Fruit fly (Drosophila melanogaster) whole organism, embryonic: Measurements from ENCODE around the gene Nmdar2.

Source experiments
- Asciz ChIP-seq: fragments of 200-800 bp; sonication (Bioruptor generic); optimal IDR thresholded peaks from 2 replicates; lab custom pipeline; 2017; ENCODE audit warnings: missing biosample characterization, mild to moderate bottlenecking, missing genetic modification characterization, missing genetic modification reagents
- CG10431 ChIP-seq: fragments of 200-800 bp; sonication (Bioruptor generic); optimal IDR thresholded peaks from 3 replicates; lab custom pipeline; 2018; ENCODE audit warnings: missing biosample characterization, mild to moderate bottlenecking, missing genetic modification characterization
- CG11723 ChIP-seq: fragments of 200-800 bp; sonication (Bioruptor generic); optimal IDR thresholded peaks from 2 replicates; lab custom pipeline; 2017; ENCODE audit warnings: missing biosample characterization, mild to moderate bottlenecking, missing genetic modification characterization
- CG12104 ChIP-seq: fragments of 200-800 bp; sonication (Bioruptor generic); optimal IDR thresholded peaks from 3 replicates; lab custom pipeline; 2016; ENCODE audit warnings: missing biosample characterization, missing genetic modification characterization
- CG12236 ChIP-seq: fragments of 200-800 bp; sonication (Bioruptor generic); optimal IDR thresholded peaks from 2 replicates; lab custom pipeline; 2016; ENCODE audit warnings: missing biosample characterization, missing genetic modification characterization
- CG13123 ChIP-seq: fragments of 200-800 bp; sonication (Bioruptor generic); optimal IDR thresholded peaks from 2 replicates; lab custom pipeline; 2016; ENCODE audit warnings: missing biosample characterization, missing genetic modification characterization
- CG15696 ChIP-seq: fragments of 200-800 bp; sonication (Bioruptor generic); optimal IDR thresholded peaks from 2 replicates; lab custom pipeline; 2019; ENCODE audit warnings: missing biosample characterization, mild to moderate bottlenecking, missing genetic modification characterization, moderate library complexity
- CG16863 ChIP-seq: fragments of 200-800 bp; sonication (Bioruptor generic); optimal IDR thresholded peaks from 3 replicates; lab custom pipeline; 2016; ENCODE audit warnings: missing biosample characterization, missing genetic modification characterization
- CG17912 ChIP-seq: fragments of 200-800 bp; sonication (Bioruptor generic); optimal IDR thresholded peaks from 2 replicates; lab custom pipeline; 2018; ENCODE audit warnings: missing biosample characterization, mild to moderate bottlenecking, missing genetic modification characterization
- CG18599 ChIP-seq: fragments of 200-800 bp; sonication (Bioruptor generic); optimal IDR thresholded peaks from 3 replicates; lab custom pipeline; 2017; ENCODE audit warnings: missing biosample characterization, missing genetic modification characterization, mild to moderate bottlenecking, moderate library complexity, missing genetic modification reagents
- CG2199 ChIP-seq: fragments of 200-800 bp; sonication (Bioruptor generic); IDR thresholded peaks from 3 replicates; pipeline ENCODE4 v1.3.6; 2022; ENCODE audit warnings: missing biosample characterization, missing genetic modification characterization
- CG30020 ChIP-seq: fragments of 200-800 bp; optimal IDR thresholded peaks from 2 replicates; lab custom pipeline; 2019; ENCODE audit warnings: missing biosample characterization, mild to moderate bottlenecking, missing genetic modification characterization, moderate library complexity
- CG30431 ChIP-seq: fragments of 200-800 bp; sonication (Bioruptor generic); optimal IDR thresholded peaks from 2 replicates; lab custom pipeline; 2017; ENCODE audit warnings: missing biosample characterization, missing genetic modification characterization
- CG32767 ChIP-seq: fragments of 200-800 bp; sonication (Bioruptor generic); IDR thresholded peaks from 2 replicates; pipeline ENCODE4 v1.3.6; 2022; ENCODE audit warnings: missing biosample characterization, missing genetic modification characterization
- CG7271 ChIP-seq: fragments of 200-800 bp; sonication (Bioruptor generic); optimal IDR thresholded peaks from 2 replicates; lab custom pipeline; 2018; ENCODE audit warnings: missing biosample characterization, mild to moderate bottlenecking, missing genetic modification characterization, moderate library complexity
- CG7786 ChIP-seq: fragments of 200-800 bp; sonication (Bioruptor generic); optimal IDR thresholded peaks from 2 replicates; lab custom pipeline; 2016; ENCODE audit warnings: missing biosample characterization, missing genetic modification characterization
- CG8290 ChIP-seq, 3 experiments: fragments of 200-800 bp; sonication (Bioruptor generic); optimal IDR thresholded peaks; 2 replicates each; lab custom pipeline; 2016 to 2019; ENCODE audit warnings: missing biosample characterization in 3 of 3, missing genetic modification characterization in 3 of 3, mild to moderate bottlenecking in 2 of 3, moderate library complexity in 1 of 3
- CG8765 ChIP-seq: fragments of 200-800 bp; sonication (Bioruptor generic); IDR thresholded peaks from 2 replicates; pipeline ENCODE4 v1.3.6; 2022; ENCODE audit warnings: missing biosample characterization, missing genetic modification characterization
- CG9215 ChIP-seq: fragments of 200-800 bp; sonication (Bioruptor generic); IDR thresholded peaks from 2 replicates; pipeline ENCODE4 v1.3.6; 2022; ENCODE audit warnings: missing biosample characterization, missing genetic modification characterization
- CG9727 ChIP-seq: fragments of 200-800 bp; sonication (Bioruptor generic); optimal IDR thresholded peaks from 3 replicates; lab custom pipeline; 2017; ENCODE audit warnings: missing biosample characterization, mild to moderate bottlenecking, missing genetic modification characterization
- CG9932 ChIP-seq: fragments of 200-800 bp; sonication (Bioruptor generic); IDR thresholded peaks from 2 replicates; pipeline ENCODE4 v1.3.6; 2022; ENCODE audit warnings: missing biosample characterization, missing genetic modification characterization
- CHES-1-like ChIP-seq: fragments of 200-800 bp; sonication (Bioruptor generic); optimal IDR thresholded peaks from 2 replicates; lab custom pipeline; 2016; ENCODE audit warnings: missing biosample characterization, missing genetic modification characterization
- D19A ChIP-seq: fragments of 200-800 bp; optimal IDR thresholded peaks from 3 replicates; lab custom pipeline; 2019; ENCODE audit warnings: missing biosample characterization, mild to moderate bottlenecking, missing genetic modification characterization, moderate library complexity
- Dek ChIP-seq: fragments of 200-800 bp; sonication (Bioruptor generic); optimal IDR thresholded peaks from 3 replicates; lab custom pipeline; 2019; ENCODE audit warnings: missing biosample characterization, mild to moderate bottlenecking, missing genetic modification characterization, moderate library complexity
- Dref ChIP-seq: fragments of 200-800 bp; sonication (Bioruptor generic); IDR thresholded peaks from 2 replicates; pipeline ENCODE4 v1.3.6; 2022; ENCODE audit warnings: missing biosample characterization, missing genetic modification characterization
- E2f1 ChIP-seq: fragments of 200-800 bp; sonication (Bioruptor generic); IDR thresholded peaks from 2 replicates; pipeline ENCODE4 v1.3.6; 2022; ENCODE audit warnings: missing biosample characterization, missing genetic modification characterization
- GATAe ChIP-seq: fragments of 200-800 bp; sonication (Bioruptor generic); conservative IDR thresholded peaks from 2 replicates; pipeline ENCODE4 v1.3.6; 2022; ENCODE audit warnings: missing biosample characterization, missing genetic modification characterization
- Gug ChIP-seq: fragments of 200-800 bp; sonication (Bioruptor generic); IDR thresholded peaks from 4 replicates; pipeline ENCODE4 v1.3.6; 2022; ENCODE audit warnings: missing biosample characterization, missing genetic modification characterization
- HmgD ChIP-seq: fragments of 200-800 bp; sonication (Bioruptor generic); optimal IDR thresholded peaks from 3 replicates; lab custom pipeline; 2016; ENCODE audit warnings: missing biosample characterization, missing genetic modification characterization
- Mes4 ChIP-seq: fragments of 200-800 bp; sonication (Bioruptor generic); optimal IDR thresholded peaks from 2 replicates; lab custom pipeline; 2016; ENCODE audit warnings: missing biosample characterization, missing genetic modification characterization
- NfI ChIP-seq: fragments of 200-800 bp; sonication (Bioruptor generic); optimal IDR thresholded peaks from 3 replicates; lab custom pipeline; 2018; ENCODE audit warnings: missing biosample characterization, mild to moderate bottlenecking, missing genetic modification characterization, moderate library complexity
- Opbp ChIP-seq: fragments of 200-800 bp; sonication (Bioruptor generic); IDR thresholded peaks from 3 replicates; pipeline ENCODE4 v1.3.6; 2022; ENCODE audit warnings: missing biosample characterization, missing genetic modification characterization; ENCODE audit not compliant: partially characterized antibody
- Poxn ChIP-seq: fragments of 200-800 bp; sonication (Bioruptor generic); IDR thresholded peaks from 2 replicates; pipeline ENCODE4 v1.3.6; 2022; ENCODE audit warnings: missing biosample characterization, missing genetic modification characterization
- Sin3A ChIP-seq: fragments of >200 bp; optimal IDR thresholded peaks from 2 replicates; lab custom pipeline; 2018
- ap ChIP-seq: fragments of 200-800 bp; sonication (Bioruptor generic); IDR thresholded peaks from 2 replicates; pipeline ENCODE4 v1.3.6; 2022; ENCODE audit warnings: missing biosample characterization, missing genetic modification characterization
- ci ChIP-seq: fragments of 200-800 bp; sonication (Bioruptor generic); IDR thresholded peaks from 3 replicates; pipeline ENCODE4 v1.3.6; 2022; ENCODE audit warnings: missing biosample characterization, missing genetic modification characterization
- crp ChIP-seq, 2 experiments: fragments of 200-800 bp; sonication (Bioruptor generic); optimal IDR thresholded peaks; 2 replicates in 1 of 2; 3 replicates in 1 of 2; lab custom pipeline; 2017; ENCODE audit warnings: missing biosample characterization in 2 of 2, missing genetic modification characterization in 2 of 2, mild to moderate bottlenecking in 1 of 2, moderate library complexity in 1 of 2
- fu2 ChIP-seq: fragments of 200-800 bp; sonication (Bioruptor generic); optimal IDR thresholded peaks from 2 replicates; lab custom pipeline; 2016; ENCODE audit warnings: missing biosample characterization, missing genetic modification characterization
- lola ChIP-seq, 3 experiments: fragments of >200 bp in 2 of 3; fragments of 200-800 bp in 1 of 3; sonication (Bioruptor generic) in 1 of 3; optimal IDR thresholded peaks; 2 replicates each; lab custom pipeline; 2017 to 2019; ENCODE audit warnings: missing biosample characterization in 3 of 3, missing genetic modification characterization in 3 of 3, mild to moderate bottlenecking in 1 of 3, moderate library complexity in 1 of 3
- mld ChIP-seq: fragments of 200-800 bp; sonication (Bioruptor generic); IDR thresholded peaks from 3 replicates; pipeline ENCODE4 v1.3.6; 2022; ENCODE audit warnings: missing biosample characterization, missing genetic modification characterization; ENCODE audit not compliant: partially characterized antibody
- nom ChIP-seq: fragments of 200-800 bp; sonication (Bioruptor generic); optimal IDR thresholded peaks from 2 replicates; lab custom pipeline; 2017; ENCODE audit warnings: missing biosample characterization, missing genetic modification characterization, mild to moderate bottlenecking, moderate library complexity, missing genetic modification reagents
- pan ChIP-seq, 4 experiments: fragments of >200 bp in 3 of 4; fragments of 200-800 bp in 1 of 4; sonication (Bioruptor generic) in 1 of 4; optimal IDR thresholded peaks in 3 of 4; IDR thresholded peaks in 1 of 4; 2 replicates each; pipeline versions ENCODE4 v1.3.6 to Lab custom; 2017 to 2022; ENCODE audit warnings: missing biosample characterization in 2 of 4, missing genetic modification characterization in 2 of 4, mixed read lengths in 1 of 4
- pita ChIP-seq: fragments of 200-800 bp; sonication (Bioruptor generic); optimal IDR thresholded peaks from 2 replicates; lab custom pipeline; 2017; ENCODE audit warnings: missing biosample characterization, mild to moderate bottlenecking, missing genetic modification characterization
- ranshi ChIP-seq: fragments of 200-800 bp; sonication (Bioruptor generic); IDR thresholded peaks from 2 replicates; pipeline ENCODE4 v1.3.6; 2022; ENCODE audit warnings: missing biosample characterization, missing genetic modification characterization
- sr ChIP-seq: fragments of 200-800 bp; sonication (Bioruptor generic); IDR thresholded peaks from 3 replicates; pipeline ENCODE4 v1.3.6; 2022; ENCODE audit warnings: missing biosample characterization, missing genetic modification characterization
- sug ChIP-seq: fragments of 200-800 bp; optimal IDR thresholded peaks from 2 replicates; lab custom pipeline; 2019; ENCODE audit warnings: missing biosample characterization, mild to moderate bottlenecking, missing genetic modification characterization, moderate library complexity
- tll ChIP-seq, 2 experiments: fragments of 200-800 bp in 1 of 2; fragments of >200 bp in 1 of 2; sonication (Bioruptor generic) in 1 of 2; optimal IDR thresholded peaks; 2 replicates each; lab custom pipeline; 2017 to 2019; ENCODE audit warnings: missing biosample characterization in 2 of 2, missing genetic modification characterization in 2 of 2, mild to moderate bottlenecking in 1 of 2, moderate library complexity in 1 of 2
- unc-4 ChIP-seq: fragments of 200-800 bp; sonication (Bioruptor generic); IDR thresholded peaks from 2 replicates; pipeline ENCODE4 v1.3.6; 2022; ENCODE audit warnings: missing biosample characterization, missing genetic modification characterization; ENCODE audit not compliant: partially characterized antibody
- usp ChIP-seq: fragments of >200 bp; optimal IDR thresholded peaks from 2 replicates; lab custom pipeline; 2017; ENCODE audit warnings: missing biosample characterization, missing genetic modification characterization
- zen ChIP-seq: fragments of 200-800 bp; sonication (Bioruptor generic); optimal IDR thresholded peaks from 3 replicates; lab custom pipeline; 2018; ENCODE audit warnings: missing biosample characterization, mild to moderate bottlenecking, missing genetic modification characterization, moderate library complexity

Nmdar2 gene

dm6 chrX:1476848-1477247 lies 30.8 kb downstream of the Nmdar2 start, which contains the start of the genes Rab27 and mei-38 (continued):
- TF ChIP-seq CG9932 (GFP tag; lab: Robert Waterston, UW) (peak; percentile 72), nom (GFP tag; lab: Kevin White, UChicago) (no peak), CG12104 (GFP tag; lab: Kevin White, UChicago) (no peak), tll (GFP tag; optimal IDR thresholded peaks at IDR 0.05; lab: Kevin White, UChicago) (no peak), Asciz (GFP tag; lab: Kevin White, UChicago) (no peak), CHES-1-like (peak; percentile 32), sr (GFP tag; lab: Robert Waterston, UW) (no peak), CG13123 (no peak), crp (GFP tag; optimal IDR thresholded peaks at IDR 0.05; lab: Kevin White, UChicago) (no peak), CG7271 (tag; lab: Kevin White, UChicago) (no peak), CG18599 (GFP tag; lab: Kevin White, UChicago) (peak; percentile 2), CG8290 (GFP tag; optimal IDR thresholded peaks at IDR 0.05; lab: Kevin White, UChicago) (peak; percentile 67), CG8290 (tag; optimal IDR thresholded peaks at IDR 0.05; lab: Kevin White, UChicago) (peak in 1 of 2 experiments; percentile 44), HmgD (GFP tag; lab: Kevin White, UChicago) (peak; percentile 34), fu2 (GFP tag; lab: Kevin White, UChicago) (peak; percentile 3), CG15696 (tag; lab: Kevin White, UChicago) (no peak), Poxn (GFP tag; lab: Robert Waterston, UW) (no peak), CG2199 (GFP tag; lab: Robert Waterston, UW) (no peak), sug (no peak), ci (GFP tag; lab: Robert Waterston, UW) (no peak), Gug (no peak), Dref (GFP tag; lab: Robert Waterston, UW) (peak; percentile 88), CG16863 (GFP tag; lab: Kevin White, UChicago) (no peak), ap (GFP tag; lab: Robert Waterston, UW) (no peak), CG10431 (no peak), pita (GFP tag; lab: Kevin White, UChicago) (no peak), Dek (tag; lab: Kevin White, UChicago) (no peak), CG9727 (GFP tag; lab: Kevin White, UChicago) (no peak), D19A (tag; lab: Kevin White, UChicago) (no peak), Mes4 (GFP tag; lab: Kevin White, UChicago) (no peak), ranshi (no peak), mld (no peak; the same call in 2 of the 3 replicates), Sin3A (lab: Kevin White, UChicago) (peak; percentile 59), lola (GFP tag; optimal IDR thresholded peaks at IDR 0.05; lab: Kevin White, UChicago) (no peak), CG17912 (GFP tag; lab: Kevin White, UChicago) (no peak), CG30431 (GFP tag; lab: Kevin White, UChicago) (no peak), usp (GFP tag; lab: Kevin White, UChicago) (no peak), CG11723 (GFP tag; lab: Kevin White, UChicago) (no peak), CG32767 (GFP tag; lab: Robert Waterston, UW) (0 out of 2 replicates have a peak, but pooled peaks have one; percentile 27), CG12236 (no peak), CG8765 (no peak), GATAe (GFP tag; lab: Robert Waterston, UW) (no peak), CG9215 (GFP tag; lab: Robert Waterston, UW) (no peak), NfI (GFP tag; lab: Kevin White, UChicago) (no peak), CG30020 (no peak), pan (optimal IDR thresholded peaks at IDR 0.05; lab: Kevin White, UChicago) (no peak), pan (GFP tag; optimal IDR thresholded peaks at IDR 0.05 in 1 of 2, IDR thresholded peaks at IDR 0.05 in 1 of 2) (peak in 1 of 2 experiments; percentile 19), Opbp (GFP tag; lab: Robert Waterston, UW) (peak; percentile 78), E2f1 (GFP tag; lab: Robert Waterston, UW) (peak; percentile 27; the same call in 1 of the 2 replicates), CG7786 (GFP tag; lab: Kevin White, UChicago) (peak; percentile 36), unc-4 (GFP tag; lab: Robert Waterston, UW) (peak; percentile 70), zen (tag; lab: Kevin White, UChicago) (peak; percentile 53)
